Fruit fly (Drosophila melanogaster) whole organism, pupa: ENCODE results near the gene Sk1.

Experiments
- CG15710 ChIP-seq: fragments of 200-800 bp; sonication (Bioruptor generic); optimal IDR thresholded peaks from 2 replicates; lab custom pipeline; 2018; ENCODE audit warnings: missing biosample characterization, mild to moderate bottlenecking, missing genetic modification characterization, moderate library complexity
- CG4496 ChIP-seq: fragments of 200-800 bp; sonication (Bioruptor generic); IDR thresholded peaks from 3 replicates; pipeline ENCODE4 v1.3.6; 2022; ENCODE audit warnings: missing biosample characterization, missing genetic modification characterization
- CG8159 ChIP-seq: fragments of 200-800 bp; sonication (Bioruptor generic); optimal IDR thresholded peaks from 3 replicates; lab custom pipeline; 2018; ENCODE audit warnings: missing biosample characterization, mild to moderate bottlenecking, missing genetic modification characterization, moderate library complexity
- CG9948 ChIP-seq: fragments of 200-800 bp; sonication (Bioruptor generic); optimal IDR thresholded peaks from 2 replicates; lab custom pipeline; 2018; ENCODE audit warnings: missing biosample characterization, mild to moderate bottlenecking, missing genetic modification characterization, moderate library complexity
- D1 ChIP-seq: fragments of 200-800 bp; sonication (Bioruptor generic); optimal IDR thresholded peaks from 2 replicates; lab custom pipeline; 2018; ENCODE audit warnings: missing biosample characterization, mild to moderate bottlenecking, missing genetic modification characterization, moderate library complexity
- Ets98B ChIP-seq: fragments of 200-800 bp; sonication (Bioruptor generic); IDR thresholded peaks from 2 replicates; pipeline ENCODE4 v1.3.6; 2022; ENCODE audit warnings: missing biosample characterization, missing genetic modification characterization
- Pif1A ChIP-seq: fragments of 200-800 bp; sonication (Bioruptor generic); optimal IDR thresholded peaks from 3 replicates; lab custom pipeline; 2016; ENCODE audit warnings: missing biosample characterization, missing genetic modification characterization
- Pif1B ChIP-seq: fragments of 200-800 bp; sonication (Bioruptor generic); optimal IDR thresholded peaks from 3 replicates; lab custom pipeline; 2016; ENCODE audit warnings: missing biosample characterization, missing genetic modification characterization
- fd96Ca ChIP-seq: fragments of 200-800 bp; sonication (Bioruptor generic); IDR thresholded peaks from 3 replicates; pipeline ENCODE4 v1.3.6; 2022; ENCODE audit warnings: missing biosample characterization, missing genetic modification characterization

DNA sequence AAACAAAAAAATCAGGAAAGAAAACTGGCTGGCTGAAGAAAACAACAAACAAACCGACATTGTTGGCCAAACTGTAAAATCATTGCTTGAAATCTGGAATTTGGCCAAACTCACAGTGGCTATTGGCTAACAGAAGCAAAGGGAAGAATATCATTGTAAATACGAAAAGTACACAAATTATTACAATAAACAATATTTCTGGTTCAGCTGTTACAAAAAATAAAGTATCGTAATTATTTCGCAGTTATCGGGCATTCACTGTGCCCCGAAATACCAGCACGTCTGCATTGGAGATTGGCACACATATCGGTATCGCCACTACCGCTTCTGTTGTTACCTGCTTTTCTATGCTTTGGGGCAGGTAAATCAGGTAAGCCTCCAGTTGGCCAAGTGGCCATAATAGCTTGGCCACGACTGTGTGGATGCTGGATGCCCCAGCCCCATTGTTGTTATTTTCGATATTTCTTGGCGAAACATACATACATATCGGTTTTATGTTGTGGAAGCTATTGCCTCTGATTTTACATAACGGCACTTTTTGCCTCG lies 8.8 kb downstream of the Sk1 start:
- TF ChIP-seq Ets98B (GFP tag; lab: Robert Waterston, UW) (peak; percentile 84), Pif1B (GFP tag; lab: Kevin White, UChicago) (no peak), CG4496 (GFP tag; lab: Robert Waterston, UW) (peak; percentile 81), D1 (tag; lab: Kevin White, UChicago) (no peak), CG8159 (tag; lab: Kevin White, UChicago) (no peak), fd96Ca (GFP tag; lab: Robert Waterston, UW) (peak; percentile 78), Pif1A (GFP tag; lab: Kevin White, UChicago) (peak; percentile 36), CG15710 (tag; lab: Kevin White, UChicago) (no peak), CG9948 (tag; lab: Kevin White, UChicago) (no peak)
